Worm (Caenorhabditis elegans) whole organism, young adult: ENCODE data around the gene srd-10.

Experiments
- ceh-40 ChIP-seq: fragments of 200-800 bp; sonication (Bioruptor generic); IDR thresholded peaks from 2 replicates; pipeline ENCODE4 v1.3.6; 2022; ENCODE audit warnings: missing genetic modification characterization, missing compliant biosample characterization
- nhr-80 ChIP-seq: sonication (generic microtip); optimal IDR thresholded peaks from 2 replicates; lab custom pipeline; 2016; ENCODE audit warnings: missing genetic modification characterization, missing compliant biosample characterization
- pha-4 ChIP-seq: fragments of 150-350 bp; sonication (generic microtip); optimal IDR thresholded peaks from 2 replicates; lab custom pipeline; 2014; ENCODE audit warnings: missing biosample characterization, missing genetic modification reagents, missing genetic modification characterization
- rcor-1 ChIP-seq: fragments of 200-800 bp; sonication (Bioruptor generic); IDR thresholded peaks from 2 replicates; pipeline ENCODE4 v1.3.6; 2022; ENCODE audit warnings: missing genetic modification reagents, missing genetic modification characterization, missing compliant biosample characterization

ce11 chrIV:13601428-13601827, 26.6 kb downstream of the srd-10 start:
- TF ChIP-seq pha-4 (tag; lab: Kevin White, UChicago) (no peak), ceh-40 (GFP tag; lab: Robert Waterston, UW) (no peak), nhr-80 (no peak), rcor-1 (GFP tag; lab: Robert Waterston, UW) (peak; percentile 22; the same call in 1 of the 2 replicates)
